Worm (Caenorhabditis elegans): Measurements from ENCODE around the gene F56F10.1.
A peak's percentile ranks its signal among the peaks of the same experiment; 100 is the strongest.

F56F10.1 gene

ce11 chrX:876935-877334 lies 4.5 kb downstream of the F56F10.1 start, which contains the start of gene ZC13.1 (continued):
- peak; percentile 52 for TF ChIP-seq swsn-7 (tag; optimal IDR thresholded peaks at IDR 0.05)
- TF ChIP-seq C16A3.4 (tag; optimal IDR thresholded peaks at IDR 0.05): peak; percentile 70
- no peak for TF ChIP-seq grh-1 (GFP tag; IDR thresholded peaks at IDR 0.05)
- TF ChIP-seq hlh-17 (GFP tag; optimal IDR thresholded peaks at IDR 0.05; ENCODE audit: borderline replicate concordance): no peak
- TF ChIP-seq F16B12.6 (tag; optimal IDR thresholded peaks at IDR 0.05): peak; percentile 25
- no peak for TF ChIP-seq pag-3 (tag; optimal IDR thresholded peaks at IDR 0.05; ENCODE audit: borderline replicate concordance, insufficient read depth)
- peak; percentile 30 to 64 (median 46) for TF ChIP-seq dpl-1 (GFP tag; optimal IDR thresholded peaks at IDR 0.05)
- TF ChIP-seq ztf-4 (tag; optimal IDR thresholded peaks at IDR 0.05): no peak
- TF ChIP-seq ceh-82 (tag; optimal IDR thresholded peaks at IDR 0.05): peak in 2 of 3 experiments; percentile 19 to 88
- peak; percentile 53 for TF ChIP-seq tbx-2 (tag; optimal IDR thresholded peaks at IDR 0.05)
- TF ChIP-seq unc-86 (tag; optimal IDR thresholded peaks at IDR 0.05): peak; percentile 12
- peak; percentile 71 for TF ChIP-seq fkh-8 (tag; optimal IDR thresholded peaks at IDR 0.05)
- TF ChIP-seq lin-35 (GFP tag; optimal IDR thresholded peaks at IDR 0.05): peak; percentile 61 to 81
- no peak for TF ChIP-seq aly-2 (tag; optimal IDR thresholded peaks at IDR 0.05)
- TF ChIP-seq mep-1 (tag; optimal IDR thresholded peaks at IDR 0.05): peak; percentile 86
- peak in 1 of 2 experiments; percentile 51 for TF ChIP-seq mdl-1 (tag; optimal IDR thresholded peaks at IDR 0.05)
- peak; percentile 72 for TF ChIP-seq rnt-1 (tag; optimal IDR thresholded peaks at IDR 0.05)
- TF ChIP-seq ceh-88 (GFP tag; IDR thresholded peaks at IDR 0.05): no peak
- TF ChIP-seq ceh-90 (tag; optimal IDR thresholded peaks at IDR 0.05): no peak
- TF ChIP-seq blmp-1 (tag; optimal IDR thresholded peaks at IDR 0.05): peak; percentile 97
- no peak for TF ChIP-seq unc-98 (GFP tag; IDR thresholded peaks at IDR 0.05)
- no peak for TF ChIP-seq unc-62 (GFP tag; optimal IDR thresholded peaks at IDR 0.05)
- TF ChIP-seq nhr-19 (GFP tag; conservative IDR thresholded peaks at IDR 0.05): no peak
- TF ChIP-seq lsy-2 (tag; optimal IDR thresholded peaks at IDR 0.05): peak; percentile 45 to 81
- no peak for TF ChIP-seq ets-5 (GFP tag; IDR thresholded peaks at IDR 0.05)
- no peak for TF ChIP-seq isw-1 (GFP tag; IDR thresholded peaks at IDR 0.05)
- no peak for TF ChIP-seq snpc-4 (tag; optimal IDR thresholded peaks at IDR 0.05)
- peak; percentile 33 for TF ChIP-seq xbp-1 (tag; optimal IDR thresholded peaks at IDR 0.05)
- TF ChIP-seq nhr-71 (tag; optimal IDR thresholded peaks at IDR 0.05): peak; percentile 63
- TF ChIP-seq C04F5.9 (tag; optimal IDR thresholded peaks at IDR 0.05): no peak
- peak; percentile 73 for TF ChIP-seq nhr-85 (tag)
- TF ChIP-seq sup-37 (GFP tag; optimal IDR thresholded peaks at IDR 0.05): no peak

- TF ChIP-seq dpl-1 (GFP tag; optimal IDR thresholded peaks at IDR 0.05) (no peak), fkh-8 (tag; optimal IDR thresholded peaks at IDR 0.05) (peak; percentile 61), ceh-8 (GFP tag; optimal IDR thresholded peaks at IDR 0.05) (peak; percentile 25)
Measured at ce11 chrX:880367-880766, 8.0 kb downstream of the F56F10.1 start, which contains the start of gene ZC13.2. Gene ZC13.2, plus strand, starts transcription at chrX:880667.

- TF ChIP-seq egl-13 (tag; optimal IDR thresholded peaks at IDR 0.05) (no peak), elt-2 (tag; optimal IDR thresholded peaks at IDR 0.05) (no peak), pag-3 (tag; optimal IDR thresholded peaks at IDR 0.05; ENCODE audit: borderline replicate concordance, insufficient read depth) (no peak), lir-3 (tag; optimal IDR thresholded peaks at IDR 0.05; ENCODE audit: poor library complexity) (no peak), zag-1 (tag; optimal IDR thresholded peaks at IDR 0.05) (no peak), unc-62 (GFP tag; optimal IDR thresholded peaks at IDR 0.05) (no peak), jun-1 (tag; optimal IDR thresholded peaks at IDR 0.05) (no peak), alr-1 (tag; optimal IDR thresholded peaks at IDR 0.05; ENCODE audit: borderline replicate concordance) (no peak)
Measured at ce11 chrX:888294-888693, 15.9 kb downstream of the F56F10.1 start, which contains the start of gene mam-1. Gene mam-1, minus strand, starts transcription at chrX:888394.

Measured in whole organism, L1 larva.